Worm (Caenorhabditis elegans) whole organism, late embryonic: ENCODE measurements around the gene C31H2.3.

ENCODE experiments used
- C38D4.7 ChIP-seq: fragments of 200-800 bp; sonication (Bioruptor generic); optimal IDR thresholded peaks from 2 replicates; lab custom pipeline; 2018; ENCODE audit warnings: mild to moderate bottlenecking, missing genetic modification characterization, moderate library complexity, missing compliant biosample characterization
- F13H6.1 ChIP-seq: sonication (generic microtip); optimal IDR thresholded peaks from 2 replicates; lab custom pipeline; 2016; ENCODE audit warnings: missing genetic modification characterization, missing compliant biosample characterization
- K02D7.2 ChIP-seq: sonication (generic microtip); optimal IDR thresholded peaks from 2 replicates; lab custom pipeline; 2017; ENCODE audit warnings: mild to moderate bottlenecking, missing genetic modification characterization, missing compliant biosample characterization
- Y22D7AL.16 ChIP-seq: sonication (generic microtip); optimal IDR thresholded peaks from 2 replicates; lab custom pipeline; 2016; ENCODE audit warnings: missing genetic modification characterization, missing compliant biosample characterization
- ama-1 ChIP-seq: fragments of 150-350 bp; optimal IDR thresholded peaks from 2 replicates; lab custom pipeline; 2014
- ceh-19 ChIP-seq: fragments of 200-800 bp; sonication (Bioruptor generic); optimal IDR thresholded peaks from 2 replicates; lab custom pipeline; 2018; ENCODE audit warnings: mild to moderate bottlenecking, missing genetic modification characterization, missing compliant biosample characterization
- ceh-2 ChIP-seq: sonication (generic microtip); optimal IDR thresholded peaks from 2 replicates; lab custom pipeline; 2016; ENCODE audit warnings: missing genotype, missing genetic modification characterization, missing compliant biosample characterization
- ceh-22 ChIP-seq: sonication (generic microtip); optimal IDR thresholded peaks from 2 replicates; lab custom pipeline; 2017; ENCODE audit warnings: missing biosample characterization, missing genetic modification characterization
- ceh-30 ChIP-seq: fragments of 150-350 bp; optimal IDR thresholded peaks from 2 replicates; lab custom pipeline; 2014; ENCODE audit warnings: missing biosample characterization, missing genetic modification characterization
- ceh-48 ChIP-seq: sonication (generic microtip); optimal IDR thresholded peaks from 2 replicates; lab custom pipeline; 2016; ENCODE audit warnings: missing genetic modification characterization, inconsistent platforms, missing compliant biosample characterization
- che-1 ChIP-seq: sonication (generic microtip); optimal IDR thresholded peaks from 2 replicates; lab custom pipeline; 2016; ENCODE audit warnings: mild to moderate bottlenecking, missing genetic modification characterization, missing compliant biosample characterization
- dmd-4 ChIP-seq: sonication (generic microtip); optimal IDR thresholded peaks from 2 replicates; lab custom pipeline; 2016; ENCODE audit warnings: borderline replicate concordance, missing genetic modification characterization, missing compliant biosample characterization
- dve-1 ChIP-seq: sonication (generic microtip); optimal IDR thresholded peaks from 2 replicates; lab custom pipeline; 2017; ENCODE audit warnings: antibody characterized with exemption, mild to moderate bottlenecking, missing genetic modification characterization, missing compliant biosample characterization
- ets-4 ChIP-seq: sonication (generic microtip); optimal IDR thresholded peaks from 2 replicates; lab custom pipeline; 2016; ENCODE audit warnings: missing genetic modification characterization, missing compliant biosample characterization
- eyg-1 ChIP-seq: sonication (generic microtip); optimal IDR thresholded peaks from 2 replicates; lab custom pipeline; 2016; ENCODE audit warnings: missing genotype, missing genetic modification characterization, missing compliant biosample characterization
- fkh-10 ChIP-seq: fragments of 150-350 bp; optimal IDR thresholded peaks from 2 replicates; lab custom pipeline; 2014; ENCODE audit warnings: missing biosample characterization, missing genetic modification reagents, missing genetic modification characterization
- gmeb-2 ChIP-seq: sonication (generic microtip); optimal IDR thresholded peaks from 2 replicates; lab custom pipeline; 2016; ENCODE audit warnings: missing genetic modification characterization, inconsistent platforms, missing compliant biosample characterization
- hlh-13 ChIP-seq: fragments of 200-800 bp; sonication (Bioruptor generic); optimal IDR thresholded peaks from 2 replicates; lab custom pipeline; 2018; ENCODE audit warnings: mild to moderate bottlenecking, missing genetic modification characterization, missing compliant biosample characterization
- hlh-6 ChIP-seq: sonication (generic microtip); optimal IDR thresholded peaks from 2 replicates; lab custom pipeline; 2016; ENCODE audit warnings: missing genotype, missing genetic modification characterization, missing compliant biosample characterization
- hlh-8 ChIP-seq: sonication (generic microtip); optimal IDR thresholded peaks from 2 replicates; lab custom pipeline; 2016; ENCODE audit warnings: missing genotype, missing genetic modification characterization, missing compliant biosample characterization
- lim-6 ChIP-seq: sonication (generic microtip); optimal IDR thresholded peaks from 2 replicates; lab custom pipeline; 2016; ENCODE audit warnings: missing genetic modification characterization, missing compliant biosample characterization
- lin-11 ChIP-seq: fragments of 200-800 bp; sonication (Bioruptor generic); optimal IDR thresholded peaks from 2 replicates; lab custom pipeline; 2018; ENCODE audit warnings: mild to moderate bottlenecking, missing genetic modification characterization, missing compliant biosample characterization
- mec-3 ChIP-seq: sonication (generic microtip); optimal IDR thresholded peaks from 2 replicates; lab custom pipeline; 2016; ENCODE audit warnings: borderline replicate concordance, missing genetic modification characterization, missing compliant biosample characterization
- nfya-1 ChIP-seq: sonication (generic microtip); optimal IDR thresholded peaks from 2 replicates; lab custom pipeline; 2017; ENCODE audit warnings: missing genetic modification characterization, mild to moderate bottlenecking, missing compliant biosample characterization, antibody characterized with exemption, moderate library complexity
- nhr-232 ChIP-seq: sonication (generic microtip); optimal IDR thresholded peaks from 2 replicates; lab custom pipeline; 2016; ENCODE audit warnings: missing genetic modification characterization, missing compliant biosample characterization
- npax-4 ChIP-seq: sonication (generic microtip); optimal IDR thresholded peaks from 2 replicates; lab custom pipeline; 2016; ENCODE audit warnings: missing genetic modification characterization, missing compliant biosample characterization
- odd-2 ChIP-seq: sonication (generic microtip); optimal IDR thresholded peaks from 2 replicates; lab custom pipeline; 2017; ENCODE audit warnings: antibody characterized with exemption, mild to moderate bottlenecking, missing genetic modification characterization, missing compliant biosample characterization
- pag-3 ChIP-seq: sonication (generic microtip); optimal IDR thresholded peaks from 2 replicates; lab custom pipeline; 2016; ENCODE audit warnings: missing compliant biosample characterization, missing genetic modification characterization, borderline replicate concordance
- pat-9 ChIP-seq: fragments of 200-800 bp; sonication (Bioruptor generic); optimal IDR thresholded peaks from 2 replicates; lab custom pipeline; 2018; ENCODE audit warnings: mild to moderate bottlenecking, missing genetic modification characterization, moderate library complexity, missing compliant biosample characterization
- pax-1 ChIP-seq: fragments of 150-350 bp; optimal IDR thresholded peaks from 2 replicates; lab custom pipeline; 2014; ENCODE audit warnings: missing biosample characterization, missing genetic modification characterization
- pha-4 ChIP-seq: fragments of 150-350 bp; optimal IDR thresholded peaks from 2 replicates; lab custom pipeline; 2018; ENCODE audit warnings: missing biosample characterization, missing genetic modification reagents, missing genetic modification characterization
- pqm-1 ChIP-seq: sonication (generic microtip); optimal IDR thresholded peaks from 2 replicates; lab custom pipeline; 2016; ENCODE audit warnings: missing genetic modification characterization, missing compliant biosample characterization
- ref-2 ChIP-seq: sonication (generic microtip); optimal IDR thresholded peaks from 2 replicates; lab custom pipeline; 2016; ENCODE audit warnings: missing genetic modification characterization, missing compliant biosample characterization
- sdc-2 ChIP-seq: sonication (generic microtip); optimal IDR thresholded peaks from 2 replicates; lab custom pipeline; 2016; ENCODE audit warnings: missing genotype, missing genetic modification characterization, missing compliant biosample characterization
- sox-4 ChIP-seq: sonication (generic microtip); optimal IDR thresholded peaks from 2 replicates; lab custom pipeline; 2017; ENCODE audit warnings: mild to moderate bottlenecking, missing genetic modification characterization, inconsistent platforms, missing compliant biosample characterization
- tbx-2 ChIP-seq: sonication (generic microtip); optimal IDR thresholded peaks from 2 replicates; lab custom pipeline; 2016; ENCODE audit warnings: missing genetic modification characterization, missing compliant biosample characterization
- unc-42 ChIP-seq: sonication (generic microtip); optimal IDR thresholded peaks from 2 replicates; lab custom pipeline; 2016; ENCODE audit warnings: missing genotype, missing genetic modification characterization, missing compliant biosample characterization
- unc-55 ChIP-seq: sonication (generic microtip); optimal IDR thresholded peaks from 2 replicates; lab custom pipeline; 2017; ENCODE audit warnings: missing biosample characterization, missing genetic modification reagents, missing genetic modification characterization
- unc-86 ChIP-seq: sonication (generic microtip); optimal IDR thresholded peaks from 2 replicates; lab custom pipeline; 2016; ENCODE audit warnings: missing genetic modification characterization, missing compliant biosample characterization
- zip-5 ChIP-seq: sonication (generic microtip); optimal IDR thresholded peaks from 2 replicates; lab custom pipeline; 2016; ENCODE audit warnings: missing genetic modification characterization, missing compliant biosample characterization
- ztf-16 ChIP-seq: sonication (generic microtip); optimal IDR thresholded peaks from 2 replicates; lab custom pipeline; 2017; ENCODE audit warnings: missing genetic modification characterization, missing compliant biosample characterization

Gene C31H2.3

ce11 chrX:5154278-5154677, at the start of gene C31H2.3:
TSS of gene C31H2.3 (minus strand) at chrX:5154378.
- TF ChIP-seq tbx-2: no peak
- no peak for TF ChIP-seq hlh-8 (tag; lab: Kevin White, UChicago)
- TF ChIP-seq unc-86 (tag; lab: Kevin White, UChicago): no peak
- TF ChIP-seq ceh-2 (tag; lab: Kevin White, UChicago): no peak
- no peak for TF ChIP-seq ceh-19 (GFP tag; lab: Kevin White, UChicago)
- no peak for TF ChIP-seq nhr-232 (tag; lab: Kevin White, UChicago)
- no peak for TF ChIP-seq sox-4 (tag; lab: Kevin White, UChicago)

ce11 chrX:5202923-5203322, 48.7 kb upstream of the C31H2.3 start:
- no peak for TF ChIP-seq dmd-4 (tag; lab: Kevin White, UChicago)
- no peak for TF ChIP-seq ets-4
- no peak for TF ChIP-seq hlh-6 (tag; lab: Kevin White, UChicago)
- TF ChIP-seq unc-42 (tag; lab: Kevin White, UChicago): no peak
- TF ChIP-seq F13H6.1 (tag; lab: Kevin White, UChicago): no peak
- no peak for TF ChIP-seq dve-1
- TF ChIP-seq C38D4.7 (GFP tag; lab: Kevin White, UChicago): no peak
- TF ChIP-seq gmeb-2 (tag; lab: Kevin White, UChicago): no peak
- no peak for TF ChIP-seq ceh-19 (GFP tag; lab: Kevin White, UChicago)
- no peak for TF ChIP-seq K02D7.2 (tag; lab: Kevin White, UChicago)
- TF ChIP-seq ceh-22 (tag; lab: Kevin White, UChicago): no peak
- no peak for TF ChIP-seq pha-4
- no peak for TF ChIP-seq pax-1 (tag; lab: Kevin White, UChicago)
- TF ChIP-seq, all 69 proteins: peak for 0

DNA sequence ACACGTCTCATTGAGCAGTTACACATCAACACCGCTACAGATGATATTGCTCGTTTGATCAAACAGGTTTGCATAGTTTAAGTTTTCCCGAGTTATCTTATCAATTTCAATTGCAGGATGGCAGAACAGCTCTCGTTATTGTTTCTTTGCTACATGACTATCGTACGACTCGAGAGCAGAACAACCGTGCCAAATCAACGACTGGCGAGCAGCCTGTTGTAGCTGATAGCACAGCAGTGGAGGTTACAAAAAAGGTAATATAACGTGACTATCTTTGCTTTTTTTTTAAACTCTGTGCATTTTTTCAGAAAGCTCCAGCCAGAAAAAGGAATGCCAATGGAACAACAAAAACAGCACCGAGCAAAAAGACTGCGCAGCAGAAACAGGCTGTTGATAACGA, 48.2 kb upstream of the C31H2.3 start:
- no peak for TF ChIP-seq nfya-1 (tag; lab: Kevin White, UChicago)
- no peak for TF ChIP-seq pat-9 (tag; lab: Kevin White, UChicago)
- no peak for TF ChIP-seq pag-3 (tag; lab: Kevin White, UChicago)
- TF ChIP-seq unc-55 (GFP tag; lab: Kevin White, UChicago): no peak
- no peak for TF ChIP-seq lim-6
- TF ChIP-seq odd-2 (tag; lab: Kevin White, UChicago): no peak
- no peak for TF ChIP-seq ceh-48 (tag; lab: Kevin White, UChicago)
- no peak for TF ChIP-seq dmd-4 (tag; lab: Kevin White, UChicago)
- TF ChIP-seq sdc-2 (tag; lab: Kevin White, UChicago): no peak
- TF ChIP-seq hlh-13 (GFP tag; lab: Kevin White, UChicago): no peak
- TF ChIP-seq che-1 (tag; lab: Kevin White, UChicago): no peak

- no peak for TF ChIP-seq ama-1
- TF ChIP-seq fkh-10 (GFP tag; lab: Kevin White, UChicago): no peak
- no peak for TF ChIP-seq ref-2
- no peak for TF ChIP-seq pqm-1 (tag; lab: Kevin White, UChicago)
- no peak for TF ChIP-seq lin-11
- TF ChIP-seq ceh-30 (tag; lab: Kevin White, UChicago): no peak
- no peak for TF ChIP-seq ztf-16 (tag; lab: Kevin White, UChicago)
- no peak for TF ChIP-seq gmeb-2 (tag; lab: Kevin White, UChicago)
- TF ChIP-seq eyg-1: no peak
- TF ChIP-seq C38D4.7 (GFP tag; lab: Kevin White, UChicago): no peak
- no peak for TF ChIP-seq sox-4 (tag; lab: Kevin White, UChicago)
- TF ChIP-seq mec-3 (tag; lab: Kevin White, UChicago): no peak
- TF ChIP-seq zip-5 (tag; lab: Kevin White, UChicago): no peak
- no peak for TF ChIP-seq ceh-2 (tag; lab: Kevin White, UChicago)
- TF ChIP-seq unc-42 (tag; lab: Kevin White, UChicago): no peak
- no peak for TF ChIP-seq unc-55 (GFP tag; lab: Kevin White, UChicago)
- TF ChIP-seq npax-4 (tag; lab: Kevin White, UChicago): no peak
- no peak for TF ChIP-seq Y22D7AL.16 (tag; lab: Kevin White, UChicago)
Observed at ce11 chrX:5201860-5202259, 47.7 kb upstream of the C31H2.3 start.
